Worm (Caenorhabditis elegans) whole organism, L1 larva: ENCODE measurements around the gene pink-1.

Source experiments
- C16A3.4 ChIP-seq: fragments of 150-350 bp; optimal IDR thresholded peaks from 2 replicates; lab custom pipeline; 2014; ENCODE audit warnings: missing biosample characterization, missing genetic modification characterization
- ceh-63 ChIP-seq: fragments of 200-800 bp; sonication (Bioruptor generic); optimal IDR thresholded peaks from 2 replicates; lab custom pipeline; 2018; ENCODE audit warnings: mild to moderate bottlenecking, missing genetic modification characterization, missing compliant biosample characterization
- lin-35 ChIP-seq, 2 experiments: fragments of 150-350 bp; optimal IDR thresholded peaks; 2 replicates each; lab custom pipeline; 2014; ENCODE audit warnings: missing biosample characterization in 2 of 2, missing genetic modification characterization in 2 of 2, missing genetic modification reagents in 2 of 2
- lsy-2 ChIP-seq, 2 experiments: fragments of 150-350 bp; optimal IDR thresholded peaks; 2 replicates each; lab custom pipeline; 2014; ENCODE audit warnings: missing biosample characterization in 2 of 2, missing genetic modification characterization in 2 of 2
- mep-1 ChIP-seq: fragments of 150-350 bp; optimal IDR thresholded peaks from 2 replicates; lab custom pipeline; 2014; ENCODE audit warnings: missing biosample characterization, missing genetic modification characterization
- nhr-237 ChIP-seq: fragments of 150-350 bp; optimal IDR thresholded peaks from 2 replicates; lab custom pipeline; 2014; ENCODE audit warnings: missing biosample characterization, missing genetic modification characterization

ce11 chrII:5373275-5374047 lies 22.0 kb downstream of the pink-1 start, which contains the start of the genes agt-2 and F09E5.3:
- TF ChIP-seq ceh-63 (GFP tag; lab: Kevin White, UChicago) (no peak), lsy-2 (tag; optimal IDR thresholded peaks at IDR 0.05; lab: Kevin White, UChicago) (peak; percentile 95 to 97), C16A3.4 (tag; lab: Kevin White, UChicago) (peak; percentile 95), lin-35 (GFP tag; optimal IDR thresholded peaks at IDR 0.05; lab: Kevin White, UChicago) (peak; percentile 93), nhr-237 (peak; percentile 75), mep-1 (peak; percentile 98)
